Fruit fly (Drosophila melanogaster) whole organism, embryonic: ENCODE data around the gene GILT3.

Source experiments
- Antp ChIP-seq: fragments of 200-800 bp; sonication (Bioruptor generic); optimal IDR thresholded peaks from 3 replicates; lab custom pipeline; 2016; ENCODE audit warnings: missing biosample characterization, missing genetic modification characterization
- C15 ChIP-seq: fragments of 200-800 bp; sonication (Bioruptor generic); IDR thresholded peaks from 3 replicates; pipeline ENCODE4 v1.3.6; 2022; ENCODE audit warnings: missing biosample characterization, missing genetic modification characterization
- CG11093 ChIP-seq: fragments of 200-800 bp; sonication (Bioruptor generic); IDR thresholded peaks from 3 replicates; pipeline ENCODE4 v1.3.6; 2022; ENCODE audit warnings: missing biosample characterization, missing genetic modification characterization
- CG11247 ChIP-seq: fragments of 200-800 bp; sonication (Bioruptor generic); IDR thresholded peaks from 2 replicates; pipeline ENCODE4 v1.3.6; 2022; ENCODE audit warnings: missing biosample characterization, missing genetic modification characterization
- CG11696 ChIP-seq: fragments of 200-800 bp; sonication (Bioruptor generic); IDR thresholded peaks from 2 replicates; pipeline ENCODE4 v1.3.6; 2022; ENCODE audit warnings: missing biosample characterization, missing genetic modification characterization
- CG1233 ChIP-seq: fragments of 200-800 bp; sonication (Bioruptor generic); optimal IDR thresholded peaks from 4 replicates; lab custom pipeline; 2018; ENCODE audit warnings: missing biosample characterization, mild to moderate bottlenecking, missing genetic modification characterization
- CG1647 ChIP-seq: fragments of 200-800 bp; sonication (Bioruptor generic); optimal IDR thresholded peaks from 3 replicates; lab custom pipeline; 2016; ENCODE audit warnings: missing biosample characterization, missing genetic modification characterization
- CG16813 ChIP-seq: fragments of 200-800 bp; sonication (Bioruptor generic); IDR thresholded peaks from 3 replicates; pipeline ENCODE4 v1.3.6; 2022; ENCODE audit warnings: missing biosample characterization, missing genetic modification characterization; ENCODE audit not compliant: partially characterized antibody
- CG17612 ChIP-seq: fragments of 200-800 bp; sonication (Bioruptor generic); IDR thresholded peaks from 2 replicates; pipeline ENCODE4 v1.3.6; 2022; ENCODE audit warnings: missing biosample characterization, missing genetic modification characterization
- CG3163 ChIP-seq: fragments of 200-800 bp; sonication (Bioruptor generic); optimal IDR thresholded peaks from 3 replicates; lab custom pipeline; 2016; ENCODE audit warnings: missing biosample characterization, missing genetic modification characterization
- CG4617 ChIP-seq: fragments of 200-800 bp; sonication (Bioruptor generic); optimal IDR thresholded peaks from 3 replicates; lab custom pipeline; 2016; ENCODE audit warnings: missing biosample characterization, missing genetic modification characterization, borderline replicate concordance
- CG6791 ChIP-seq: fragments of 200-800 bp; sonication (Bioruptor generic); IDR thresholded peaks from 3 replicates; pipeline ENCODE4 v1.3.6; 2022; ENCODE audit warnings: missing biosample characterization, missing genetic modification characterization; ENCODE audit not compliant: partially characterized antibody
- CG8089 ChIP-seq: fragments of 200-800 bp; sonication (Bioruptor generic); optimal IDR thresholded peaks from 3 replicates; lab custom pipeline; 2016; ENCODE audit warnings: missing biosample characterization, missing genetic modification characterization
- CG8281 ChIP-seq: fragments of 200-800 bp; sonication (Bioruptor generic); optimal IDR thresholded peaks from 2 replicates; lab custom pipeline; 2018; ENCODE audit warnings: missing biosample characterization, mild to moderate bottlenecking, missing genetic modification characterization, moderate library complexity
- CG8924 ChIP-seq: fragments of 200-800 bp; optimal IDR thresholded peaks from 3 replicates; lab custom pipeline; 2019; ENCODE audit warnings: missing biosample characterization, mild to moderate bottlenecking, missing genetic modification characterization, moderate library complexity
- CG9797 ChIP-seq: fragments of 200-800 bp; sonication (Bioruptor generic); optimal IDR thresholded peaks from 3 replicates; lab custom pipeline; 2018; ENCODE audit warnings: missing biosample characterization, mild to moderate bottlenecking, missing genetic modification characterization
- Camta ChIP-seq: fragments of 200-800 bp; sonication (Bioruptor generic); optimal IDR thresholded peaks from 2 replicates; lab custom pipeline; 2016; ENCODE audit warnings: missing biosample characterization, missing genetic modification characterization
- D19B ChIP-seq: fragments of 200-800 bp; sonication (Bioruptor generic); optimal IDR thresholded peaks from 2 replicates; lab custom pipeline; 2017; ENCODE audit warnings: missing biosample characterization, mild to moderate bottlenecking, missing genetic modification characterization
- Deaf1 ChIP-seq: fragments of 200-800 bp; optimal IDR thresholded peaks from 3 replicates; lab custom pipeline; 2019; ENCODE audit warnings: missing biosample characterization, mild to moderate bottlenecking, missing genetic modification characterization, moderate library complexity
- Dip3 ChIP-seq: fragments of 200-800 bp; sonication (Bioruptor generic); optimal IDR thresholded peaks from 3 replicates; lab custom pipeline; 2016; ENCODE audit warnings: missing biosample characterization, missing genetic modification characterization
- Fer2 ChIP-seq: fragments of 200-800 bp; sonication (Bioruptor generic); optimal IDR thresholded peaks from 2 replicates; lab custom pipeline; 2018; ENCODE audit warnings: missing biosample characterization, mild to moderate bottlenecking, missing genetic modification characterization, moderate library complexity
- Hey ChIP-seq: fragments of 200-800 bp; sonication (Bioruptor generic); optimal IDR thresholded peaks from 3 replicates; lab custom pipeline; 2018; ENCODE audit warnings: missing biosample characterization, mild to moderate bottlenecking, missing genetic modification characterization
- Neu2 ChIP-seq: fragments of 200-800 bp; sonication (Bioruptor generic); optimal IDR thresholded peaks from 3 replicates; lab custom pipeline; 2016; ENCODE audit warnings: missing biosample characterization, missing genetic modification characterization, borderline replicate concordance
- Optix ChIP-seq: fragments of 200-800 bp; sonication (Bioruptor generic); IDR thresholded peaks from 3 replicates; pipeline ENCODE4 v1.3.6; 2022; ENCODE audit warnings: missing biosample characterization, missing genetic modification characterization
- Sox100B ChIP-seq: fragments of 200-800 bp; sonication (Bioruptor generic); optimal IDR thresholded peaks from 3 replicates; lab custom pipeline; 2018; ENCODE audit warnings: missing biosample characterization, mild to moderate bottlenecking, missing genetic modification characterization
- Tbp ChIP-seq: fragments of >200 bp; optimal IDR thresholded peaks from 2 replicates; lab custom pipeline; 2018; ENCODE audit warnings: missing biosample characterization, missing genetic modification characterization
- amos ChIP-seq: fragments of 200-800 bp; sonication (Bioruptor generic); IDR thresholded peaks from 2 replicates; pipeline ENCODE4 v1.3.6; 2022; ENCODE audit warnings: missing biosample characterization, missing genetic modification characterization; ENCODE audit not compliant: partially characterized antibody
- ara ChIP-seq: fragments of 200-800 bp; sonication (Bioruptor generic); IDR thresholded peaks from 2 replicates; pipeline ENCODE4 v1.3.6; 2022; ENCODE audit warnings: missing biosample characterization, missing genetic modification characterization
- ash1 ChIP-seq: fragments of 200-800 bp; sonication (Bioruptor generic); optimal IDR thresholded peaks from 2 replicates; lab custom pipeline; 2018; ENCODE audit warnings: missing biosample characterization, mild to moderate bottlenecking, missing genetic modification characterization
- ato ChIP-seq: fragments of 200-800 bp; sonication (Bioruptor generic); IDR thresholded peaks from 2 replicates; pipeline ENCODE4 v1.3.6; 2022; ENCODE audit warnings: missing biosample characterization, missing genetic modification characterization; ENCODE audit not compliant: partially characterized antibody
- cato ChIP-seq: fragments of 200-800 bp; sonication (Bioruptor generic); optimal IDR thresholded peaks from 2 replicates; lab custom pipeline; 2016; ENCODE audit warnings: missing biosample characterization, missing genetic modification characterization, borderline replicate concordance
- cwo ChIP-seq: fragments of 200-800 bp; sonication (Bioruptor generic); optimal IDR thresholded peaks from 3 replicates; lab custom pipeline; 2017; ENCODE audit warnings: missing biosample characterization, missing genetic modification characterization, mild to moderate bottlenecking, moderate library complexity, missing genetic modification reagents
- da ChIP-seq: fragments of 200-800 bp; sonication (Bioruptor generic); optimal IDR thresholded peaks from 2 replicates; lab custom pipeline; 2016; ENCODE audit warnings: missing biosample characterization, missing genetic modification characterization
- dpn ChIP-seq, 2 experiments: fragments of 200-800 bp; sonication (Bioruptor generic); optimal IDR thresholded peaks; 3 replicates each; lab custom pipeline; 2016; ENCODE audit warnings: missing biosample characterization in 2 of 2, missing genetic modification characterization in 2 of 2
- exex ChIP-seq: fragments of 200-800 bp; sonication (Bioruptor generic); optimal IDR thresholded peaks from 4 replicates; lab custom pipeline; 2018; ENCODE audit warnings: missing biosample characterization, mild to moderate bottlenecking, missing genetic modification characterization, moderate library complexity
- gem ChIP-seq: fragments of 200-800 bp; sonication (Bioruptor generic); optimal IDR thresholded peaks from 2 replicates; lab custom pipeline; 2019; ENCODE audit warnings: missing biosample characterization, mild to moderate bottlenecking, missing genetic modification characterization, moderate library complexity
- hbn ChIP-seq: fragments of 200-800 bp; sonication (Bioruptor generic); IDR thresholded peaks from 2 replicates; pipeline ENCODE4 v1.3.6; 2022; ENCODE audit warnings: missing biosample characterization, missing genetic modification characterization; ENCODE audit not compliant: partially characterized antibody
- lov ChIP-seq, 2 experiments: fragments of 200-800 bp in 1 of 2; fragments of >200 bp in 1 of 2; sonication (Bioruptor generic) in 1 of 2; IDR thresholded peaks in 1 of 2; optimal IDR thresholded peaks in 1 of 2; 2 replicates in 1 of 2; 3 replicates in 1 of 2; pipeline versions ENCODE4 v1.3.6 to Lab custom; 2017 to 2022; ENCODE audit warnings: missing biosample characterization in 1 of 2, missing genetic modification characterization in 1 of 2
- pnt ChIP-seq: fragments of 200-800 bp; sonication (Bioruptor generic); optimal IDR thresholded peaks from 3 replicates; lab custom pipeline; 2016; ENCODE audit warnings: missing biosample characterization, missing genetic modification characterization
- sima ChIP-seq: fragments of 200-800 bp; sonication (Bioruptor generic); optimal IDR thresholded peaks from 2 replicates; lab custom pipeline; 2016; ENCODE audit warnings: missing biosample characterization, missing genetic modification characterization
- sna ChIP-seq: fragments of 200-800 bp; sonication (Bioruptor generic); IDR thresholded peaks from 2 replicates; pipeline ENCODE4 v1.3.6; 2022; ENCODE audit warnings: missing biosample characterization, missing genetic modification characterization; ENCODE audit not compliant: partially characterized antibody
- tin ChIP-seq: fragments of 200-800 bp; sonication (Bioruptor generic); optimal IDR thresholded peaks from 3 replicates; lab custom pipeline; 2016; ENCODE audit warnings: missing biosample characterization, missing genetic modification characterization
- ttk ChIP-seq: fragments of 200-800 bp; sonication (Bioruptor generic); IDR thresholded peaks from 2 replicates; pipeline ENCODE4 v2.1.2; 2022; ENCODE audit warnings: missing biosample characterization, missing genetic modification characterization
- tup ChIP-seq: fragments of 200-800 bp; sonication (Bioruptor generic); optimal IDR thresholded peaks from 2 replicates; lab custom pipeline; 2016; ENCODE audit warnings: missing biosample characterization, mild to moderate bottlenecking, missing genetic modification characterization, moderate library complexity
- twi ChIP-seq: fragments of 200-800 bp; optimal IDR thresholded peaks from 2 replicates; lab custom pipeline; 2019; ENCODE audit warnings: missing biosample characterization, mild to moderate bottlenecking, missing genetic modification characterization, moderate library complexity
- unc-4 ChIP-seq: fragments of 200-800 bp; sonication (Bioruptor generic); IDR thresholded peaks from 2 replicates; pipeline ENCODE4 v1.3.6; 2022; ENCODE audit warnings: missing biosample characterization, missing genetic modification characterization; ENCODE audit not compliant: partially characterized antibody
- vvl ChIP-seq: fragments of 200-800 bp; sonication (Bioruptor generic); IDR thresholded peaks from 2 replicates; pipeline ENCODE4 v1.3.6; 2022; ENCODE audit warnings: missing biosample characterization, missing genetic modification characterization

GILT3 gene

dm6 chr3R:23669401-23670216 lies 7.5 kb upstream of the GILT3 start, which contains the start of gene CG31145 (continued):
- TF ChIP-seq D19B (GFP tag; lab: Kevin White, UChicago) (peak; percentile 97), exex (peak; percentile 93), C15 (GFP tag; lab: Robert Waterston, UW) (peak; percentile 97), CG1233 (GFP tag; lab: Kevin White, UChicago) (peak; percentile 99), pnt (GFP tag; lab: Kevin White, UChicago) (peak; percentile 99), CG8281 (tag; lab: Kevin White, UChicago) (peak; percentile 95), cwo (GFP tag; lab: Kevin White, UChicago) (peak; percentile 99), CG1647 (GFP tag; lab: Kevin White, UChicago) (peak; percentile 99), lov (optimal IDR thresholded peaks at IDR 0.05; lab: Kevin White, UChicago) (no peak), lov (GFP tag; IDR thresholded peaks at IDR 0.05; lab: Robert Waterston, UW) (peak; percentile 94), Antp (GFP tag; lab: Kevin White, UChicago) (peak; percentile 99), Optix (GFP tag; lab: Robert Waterston, UW) (peak; percentile 99), Hey (tag; lab: Kevin White, UChicago) (peak; percentile 96), CG6791 (GFP tag; lab: Robert Waterston, UW) (no peak), ara (GFP tag; lab: Robert Waterston, UW) (peak; percentile 98), vvl (peak; percentile 99), Dip3 (GFP tag; lab: Kevin White, UChicago) (peak; percentile 99), Tbp (GFP tag; lab: Kevin White, UChicago) (no peak), amos (GFP tag; lab: Robert Waterston, UW) (no peak; the same call in 1 of the 2 replicates), Neu2 (GFP tag; lab: Kevin White, UChicago) (peak; percentile 97), tin (GFP tag; lab: Kevin White, UChicago) (peak; percentile 99), gem (tag; lab: Kevin White, UChicago) (peak; percentile 100), CG8924 (tag; lab: Kevin White, UChicago) (peak; percentile 100), ttk (GFP tag; lab: Robert Waterston, UW) (peak; percentile 99), CG9797 (GFP tag; lab: Kevin White, UChicago) (peak; percentile 73), CG11696 (GFP tag; lab: Robert Waterston, UW) (peak; percentile 93), CG4617 (peak; percentile 99), hbn (GFP tag; lab: Robert Waterston, UW) (no peak; the same call in 1 of the 2 replicates), Camta (GFP tag; lab: Kevin White, UChicago) (peak; percentile 100), Deaf1 (peak; percentile 92), CG17612 (GFP tag; lab: Robert Waterston, UW) (peak; percentile 97), twi (peak; percentile 98), Fer2 (tag; lab: Kevin White, UChicago) (peak; percentile 99), unc-4 (GFP tag; lab: Robert Waterston, UW) (0 out of 2 replicates have a peak, but pooled peaks have one; percentile 15), cato (GFP tag; lab: Kevin White, UChicago) (peak; percentile 99), ash1 (peak; percentile 82), CG16813 (GFP tag; lab: Robert Waterston, UW) (0 out of 3 replicates have a peak, but pooled peaks have one; percentile 24), CG11093 (GFP tag; lab: Robert Waterston, UW) (peak; percentile 99), da (GFP tag; lab: Kevin White, UChicago) (peak; percentile 99), CG8089 (GFP tag; lab: Kevin White, UChicago) (peak; percentile 99), CG3163 (peak; percentile 95), sna (GFP tag; lab: Robert Waterston, UW) (no peak), sima (GFP tag; lab: Kevin White, UChicago) (peak; percentile 98), dpn (GFP tag; optimal IDR thresholded peaks at IDR 0.05; lab: Kevin White, UChicago) (peak; percentile 100), ato (GFP tag; lab: Robert Waterston, UW) (peak; percentile 64; the same call in 1 of the 2 replicates), Sox100B (peak; percentile 100), tup (peak; percentile 99), CG11247 (GFP tag; lab: Robert Waterston, UW) (peak; percentile 98)
